Worm (Caenorhabditis elegans) whole organism, L2 larva: ENCODE data around the gene ttr-46.

Experiments
- alr-1 ChIP-seq: fragments of 150-350 bp; optimal IDR thresholded peaks from 2 replicates; lab custom pipeline; 2014; ENCODE audit warnings: missing biosample characterization, missing genetic modification characterization
- peb-1 ChIP-seq: fragments of 150-350 bp; optimal IDR thresholded peaks from 2 replicates; lab custom pipeline; 2014; ENCODE audit warnings: missing biosample characterization, missing genetic modification characterization
- snpc-4 ChIP-seq: fragments of 150-350 bp; optimal IDR thresholded peaks from 2 replicates; lab custom pipeline; 2014; ENCODE audit warnings: missing biosample characterization, missing genetic modification characterization

DNA sequence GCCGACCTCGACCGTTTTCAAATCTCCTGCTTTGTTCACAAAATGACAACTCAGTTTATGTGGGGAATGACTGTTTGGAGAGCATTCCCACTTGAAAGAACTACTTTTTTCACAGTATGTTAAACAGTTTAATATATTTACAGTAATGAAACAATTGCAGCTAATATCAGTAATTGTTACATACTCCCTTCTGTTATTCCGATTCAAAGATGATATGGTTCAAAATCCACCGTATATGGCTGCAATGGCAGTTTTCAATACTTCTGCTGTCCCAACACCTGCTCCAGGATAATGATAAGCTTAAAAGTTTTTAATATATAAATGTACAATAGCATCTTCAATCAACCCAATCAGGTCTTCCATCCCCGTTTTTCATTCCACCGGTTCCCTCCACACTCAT, 43.8 kb upstream of the ttr-46 start:
- TF ChIP-seq alr-1 (tag; lab: Kevin White, UChicago) (no peak), snpc-4 (tag; lab: Kevin White, UChicago) (no peak), peb-1 (tag; lab: Kevin White, UChicago) (no peak)
